Fruit fly (Drosophila melanogaster) whole organism, embryonic: ENCODE measurements around the gene CG43954.
A peak's percentile ranks its signal among the peaks of the same experiment; 100 is the strongest.

Experiments
- ATbp ChIP-seq: fragments of 200-800 bp; sonication (Bioruptor generic); optimal IDR thresholded peaks from 2 replicates; lab custom pipeline; 2017; ENCODE audit warnings: missing biosample characterization, mild to moderate bottlenecking, missing genetic modification characterization, missing genetic modification reagents
- Bgb ChIP-seq: fragments of 200-800 bp; sonication (Bioruptor generic); IDR thresholded peaks from 2 replicates; pipeline ENCODE4 v1.3.6; 2022; ENCODE audit warnings: missing biosample characterization, missing genetic modification characterization; ENCODE audit not compliant: partially characterized antibody
- CG10654 ChIP-seq: fragments of 200-800 bp; sonication (Bioruptor generic); optimal IDR thresholded peaks from 2 replicates; lab custom pipeline; 2016; ENCODE audit warnings: missing biosample characterization, missing genetic modification characterization
- CG11723 ChIP-seq: fragments of 200-800 bp; sonication (Bioruptor generic); optimal IDR thresholded peaks from 2 replicates; lab custom pipeline; 2017; ENCODE audit warnings: missing biosample characterization, mild to moderate bottlenecking, missing genetic modification characterization
- CG12219 ChIP-seq: fragments of 200-800 bp; sonication (Bioruptor generic); optimal IDR thresholded peaks from 3 replicates; lab custom pipeline; 2018; ENCODE audit warnings: missing biosample characterization, mild to moderate bottlenecking, missing genetic modification characterization
- CG12942 ChIP-seq: fragments of 200-800 bp; sonication (Bioruptor generic); optimal IDR thresholded peaks from 3 replicates; lab custom pipeline; 2016; ENCODE audit warnings: missing biosample characterization, missing genetic modification characterization
- CG17186 ChIP-seq: fragments of 200-800 bp; sonication (Bioruptor generic); optimal IDR thresholded peaks from 3 replicates; lab custom pipeline; 2017; ENCODE audit warnings: missing biosample characterization, missing genetic modification reagents, missing genetic modification characterization
- CG18262 ChIP-seq: fragments of 200-800 bp; optimal IDR thresholded peaks from 3 replicates; lab custom pipeline; 2019; ENCODE audit warnings: missing biosample characterization, mild to moderate bottlenecking, missing genetic modification characterization, moderate library complexity
- CG18599 ChIP-seq: fragments of 200-800 bp; sonication (Bioruptor generic); optimal IDR thresholded peaks from 3 replicates; lab custom pipeline; 2017; ENCODE audit warnings: missing biosample characterization, missing genetic modification characterization, mild to moderate bottlenecking, moderate library complexity, missing genetic modification reagents
- CG2120 ChIP-seq: fragments of 200-800 bp; sonication (Bioruptor generic); optimal IDR thresholded peaks from 3 replicates; lab custom pipeline; 2016; ENCODE audit warnings: missing biosample characterization, missing genetic modification characterization
- CG2199 ChIP-seq: fragments of 200-800 bp; sonication (Bioruptor generic); IDR thresholded peaks from 3 replicates; pipeline ENCODE4 v1.3.6; 2022; ENCODE audit warnings: missing biosample characterization, missing genetic modification characterization
- CG3726 ChIP-seq: fragments of 200-800 bp; sonication (Bioruptor generic); IDR thresholded peaks from 3 replicates; pipeline ENCODE4, ENCODE4 v1.3.6; 2022; ENCODE audit warnings: missing biosample characterization, missing genetic modification characterization
- CG3847 ChIP-seq: fragments of 200-800 bp; sonication (Bioruptor generic); IDR thresholded peaks from 2 replicates; pipeline ENCODE4 v1.3.6; 2022; ENCODE audit warnings: missing biosample characterization, missing genetic modification characterization
- CG3995 ChIP-seq: fragments of 200-800 bp; sonication (Bioruptor generic); optimal IDR thresholded peaks from 3 replicates; lab custom pipeline; 2016; ENCODE audit warnings: missing biosample characterization, missing genetic modification characterization
- CG4282 ChIP-seq: fragments of 200-800 bp; sonication (Bioruptor generic); optimal IDR thresholded peaks from 2 replicates; lab custom pipeline; 2016; ENCODE audit warnings: missing biosample characterization, missing genetic modification characterization
- CG4424 ChIP-seq: fragments of 200-800 bp; sonication (Bioruptor generic); optimal IDR thresholded peaks from 3 replicates; lab custom pipeline; 2016; ENCODE audit warnings: missing biosample characterization, missing genetic modification characterization
- CG5180 ChIP-seq: fragments of 200-800 bp; sonication (Bioruptor generic); optimal IDR thresholded peaks from 3 replicates; lab custom pipeline; 2017; ENCODE audit warnings: missing biosample characterization, missing genetic modification characterization, mild to moderate bottlenecking, moderate library complexity, missing genetic modification reagents
- CG7556 ChIP-seq: fragments of 200-800 bp; sonication (Bioruptor generic); optimal IDR thresholded peaks from 2 replicates; lab custom pipeline; 2017; ENCODE audit warnings: missing biosample characterization, mild to moderate bottlenecking, missing genetic modification characterization
- CG7786 ChIP-seq: fragments of 200-800 bp; sonication (Bioruptor generic); optimal IDR thresholded peaks from 2 replicates; lab custom pipeline; 2016; ENCODE audit warnings: missing biosample characterization, missing genetic modification characterization
- CG7963 ChIP-seq: fragments of 200-800 bp; sonication (Bioruptor generic); IDR thresholded peaks from 3 replicates; pipeline ENCODE4 v1.3.6; 2022; ENCODE audit warnings: missing biosample characterization, missing genetic modification characterization; ENCODE audit not compliant: partially characterized antibody
- CG8359 ChIP-seq: fragments of 200-800 bp; sonication (Bioruptor generic); optimal IDR thresholded peaks from 2 replicates; lab custom pipeline; 2017; ENCODE audit warnings: missing biosample characterization, mild to moderate bottlenecking, missing genetic modification characterization, borderline replicate concordance
- CG8388 ChIP-seq: fragments of 200-800 bp; sonication (Bioruptor generic); optimal IDR thresholded peaks from 2 replicates; lab custom pipeline; 2019; ENCODE audit warnings: missing biosample characterization, mild to moderate bottlenecking, missing genetic modification characterization, moderate library complexity
- Dip3 ChIP-seq: fragments of 200-800 bp; sonication (Bioruptor generic); optimal IDR thresholded peaks from 3 replicates; lab custom pipeline; 2016; ENCODE audit warnings: missing biosample characterization, missing genetic modification characterization
- Doc2 ChIP-seq: fragments of 200-800 bp; sonication (Bioruptor generic); IDR thresholded peaks from 2 replicates; pipeline ENCODE4 v1.3.6; 2022; ENCODE audit warnings: missing biosample characterization, missing genetic modification characterization
- Ets97D ChIP-seq: fragments of 200-800 bp; sonication (Bioruptor generic); optimal IDR thresholded peaks from 3 replicates; lab custom pipeline; 2016; ENCODE audit warnings: missing biosample characterization, missing genetic modification characterization
- Hmr ChIP-seq: fragments of 200-800 bp; sonication (Bioruptor generic); optimal IDR thresholded peaks from 3 replicates; lab custom pipeline; 2017; ENCODE audit warnings: mild to moderate bottlenecking, missing biosample characterization, missing genetic modification reagents, missing genetic modification characterization
- Jarid2 ChIP-seq: fragments of 200-800 bp; sonication (Bioruptor generic); optimal IDR thresholded peaks from 3 replicates; lab custom pipeline; 2017; ENCODE audit warnings: mild to moderate bottlenecking, missing biosample characterization, missing genetic modification reagents, missing genetic modification characterization
- Kr ChIP-seq: fragments of 200-800 bp; sonication (Bioruptor generic); optimal IDR thresholded peaks from 2 replicates; lab custom pipeline; 2017; ENCODE audit warnings: missing biosample characterization, mild to moderate bottlenecking, missing genetic modification characterization
- MTF-1 ChIP-seq: fragments of 200-800 bp; sonication (Bioruptor generic); optimal IDR thresholded peaks from 2 replicates; lab custom pipeline; 2018; ENCODE audit warnings: missing biosample characterization, mild to moderate bottlenecking, missing genetic modification characterization, borderline replicate concordance
- NFAT ChIP-seq: fragments of 200-800 bp; sonication (Bioruptor generic); IDR thresholded peaks from 2 replicates; pipeline ENCODE4 v1.3.6; 2022; ENCODE audit warnings: missing biosample characterization, missing genetic modification characterization
- Nf-YA ChIP-seq: fragments of 200-800 bp; sonication (Bioruptor generic); IDR thresholded peaks from 2 replicates; pipeline ENCODE4 v1.3.6; 2022; ENCODE audit warnings: missing biosample characterization, missing genetic modification characterization
- Spps ChIP-seq: fragments of 200-800 bp; sonication (Bioruptor generic); optimal IDR thresholded peaks from 2 replicates; lab custom pipeline; 2018; ENCODE audit warnings: missing biosample characterization, mild to moderate bottlenecking, missing genetic modification characterization
- Ssrp ChIP-seq: fragments of 200-800 bp; sonication (Bioruptor generic); optimal IDR thresholded peaks from 2 replicates; lab custom pipeline; 2018; ENCODE audit warnings: missing biosample characterization, mild to moderate bottlenecking, missing genetic modification characterization, moderate library complexity
- YL-1 ChIP-seq: fragments of 200-800 bp; sonication (Bioruptor generic); optimal IDR thresholded peaks from 3 replicates; lab custom pipeline; 2017; ENCODE audit warnings: missing biosample characterization, mild to moderate bottlenecking, missing genetic modification characterization
- ara ChIP-seq: fragments of 200-800 bp; sonication (Bioruptor generic); IDR thresholded peaks from 2 replicates; pipeline ENCODE4 v1.3.6; 2022; ENCODE audit warnings: missing biosample characterization, missing genetic modification characterization
- bsh ChIP-seq, 2 experiments: fragments of 200-800 bp; sonication (Bioruptor generic); optimal IDR thresholded peaks; 2 replicates each; lab custom pipeline; 2017 to 2018; ENCODE audit warnings: mild to moderate bottlenecking in 2 of 2, missing biosample characterization in 2 of 2, missing genetic modification characterization in 2 of 2, moderate library complexity in 1 of 2
- cas ChIP-seq: fragments of 200-800 bp; sonication (Bioruptor generic); IDR thresholded peaks from 2 replicates; pipeline ENCODE4 v1.3.6; 2022; ENCODE audit warnings: missing biosample characterization, missing genetic modification characterization
- en ChIP-seq: fragments of 200-800 bp; sonication (Bioruptor generic); optimal IDR thresholded peaks from 2 replicates; lab custom pipeline; 2016; ENCODE audit warnings: missing biosample characterization, missing genetic modification characterization
- fd64A ChIP-seq: fragments of 200-800 bp; sonication (Bioruptor generic); optimal IDR thresholded peaks from 3 replicates; lab custom pipeline; 2018; ENCODE audit warnings: missing biosample characterization, mild to moderate bottlenecking, missing genetic modification characterization
- gce ChIP-seq: fragments of 200-800 bp; sonication (Bioruptor generic); IDR thresholded peaks from 3 replicates; pipeline ENCODE4 v1.3.6; 2022; ENCODE audit warnings: missing biosample characterization, missing genetic modification characterization
- hb ChIP-seq: fragments of 200-800 bp; sonication (Bioruptor generic); IDR thresholded peaks from 3 replicates; pipeline ENCODE4 v1.3.6; 2022; ENCODE audit warnings: missing biosample characterization, missing genetic modification characterization; ENCODE audit not compliant: partially characterized antibody
- lmd ChIP-seq: fragments of 200-800 bp; sonication (Bioruptor generic); IDR thresholded peaks from 2 replicates; pipeline ENCODE4 v1.3.6; 2022; ENCODE audit warnings: missing biosample characterization, missing genetic modification characterization
- mld ChIP-seq: fragments of 200-800 bp; sonication (Bioruptor generic); IDR thresholded peaks from 3 replicates; pipeline ENCODE4 v1.3.6; 2022; ENCODE audit warnings: missing biosample characterization, missing genetic modification characterization; ENCODE audit not compliant: partially characterized antibody
- nerfin-1 ChIP-seq: fragments of 200-800 bp; sonication (Bioruptor generic); optimal IDR thresholded peaks from 3 replicates; lab custom pipeline; 2019; ENCODE audit warnings: missing biosample characterization, mild to moderate bottlenecking, missing genetic modification characterization, moderate library complexity
- peb ChIP-seq: fragments of 200-800 bp; sonication (Bioruptor generic); IDR thresholded peaks from 2 replicates; pipeline ENCODE4 v1.3.6; 2022; ENCODE audit warnings: missing biosample characterization, missing genetic modification characterization
- schlank ChIP-seq: fragments of 200-800 bp; sonication (Bioruptor generic); optimal IDR thresholded peaks from 2 replicates; lab custom pipeline; 2018; ENCODE audit warnings: missing biosample characterization, mild to moderate bottlenecking, missing genetic modification characterization
- sens-2 ChIP-seq: fragments of 200-800 bp; sonication (Bioruptor generic); IDR thresholded peaks from 2 replicates; pipeline ENCODE4 v1.3.6; 2022; ENCODE audit warnings: missing biosample characterization, missing genetic modification characterization
- vfl ChIP-seq: fragments of 200-800 bp; sonication (Bioruptor generic); optimal IDR thresholded peaks from 2 replicates; lab custom pipeline; 2016; ENCODE audit warnings: missing biosample characterization, missing genetic modification characterization
- vvl ChIP-seq: fragments of 200-800 bp; sonication (Bioruptor generic); IDR thresholded peaks from 2 replicates; pipeline ENCODE4 v1.3.6; 2022; ENCODE audit warnings: missing biosample characterization, missing genetic modification characterization

CG43954 gene

DNA sequence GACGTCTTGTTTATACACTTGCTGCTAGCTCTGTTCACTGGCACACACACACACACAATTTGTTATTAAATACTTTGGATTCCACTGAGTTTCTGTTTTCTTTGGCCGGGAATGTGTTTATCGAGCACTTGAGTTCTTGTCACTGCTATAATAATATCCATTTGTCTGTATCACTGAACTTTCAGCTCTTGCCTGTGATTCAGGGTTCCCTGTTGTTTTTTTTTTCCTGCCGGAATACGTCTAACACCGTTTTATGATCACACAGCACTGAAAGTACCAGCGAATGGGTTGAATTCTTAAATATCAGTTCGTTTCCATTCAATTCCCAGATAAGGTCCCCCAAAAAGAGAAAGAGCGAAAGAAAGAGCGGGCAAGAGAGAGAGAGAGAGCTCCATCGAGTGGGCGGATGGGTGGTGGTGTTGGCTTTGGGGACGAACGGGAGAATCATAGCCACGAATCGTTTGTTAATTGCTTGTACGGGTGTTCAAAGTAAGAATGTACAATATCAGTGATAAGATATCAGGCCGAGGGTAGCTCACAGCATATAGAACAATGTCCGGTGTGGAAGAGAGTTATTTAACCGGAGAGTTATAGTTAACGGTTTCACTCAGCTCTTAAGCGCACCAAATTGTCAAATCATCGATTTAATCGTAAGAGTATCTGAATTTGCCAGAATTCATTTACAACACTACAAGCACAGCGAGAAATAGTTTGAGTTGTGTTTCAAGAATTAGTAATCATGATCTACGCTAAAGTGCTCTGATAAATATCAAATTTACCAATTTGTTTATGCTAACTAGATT lies 43.6 kb downstream of the CG43954 start, which contains the start of gene Galphaf (continued):
- TF ChIP-seq fd64A (GFP tag; lab: Kevin White, UChicago) = peak; percentile 24
- TF ChIP-seq schlank = peak; percentile 5
- TF ChIP-seq CG3726 = no peak
- peak; percentile 37 for TF ChIP-seq CG5180 (GFP tag; lab: Kevin White, UChicago)
- peak; percentile 72; the same call in 2 of the 3 replicates for TF ChIP-seq CG2199 (GFP tag; lab: Robert Waterston, UW)
- TF ChIP-seq CG8388 (GFP tag; lab: Kevin White, UChicago) = no peak
- no peak for TF ChIP-seq lmd
- no peak for TF ChIP-seq CG11723 (GFP tag; lab: Kevin White, UChicago)
- no peak for TF ChIP-seq ATbp (GFP tag; lab: Kevin White, UChicago)
- no peak for TF ChIP-seq MTF-1 (GFP tag; lab: Kevin White, UChicago)
- no peak for TF ChIP-seq nerfin-1 (tag; lab: Kevin White, UChicago)
- TF ChIP-seq CG2120 (GFP tag; lab: Kevin White, UChicago) = peak; percentile 14
- no peak for TF ChIP-seq CG10654 (GFP tag; lab: Kevin White, UChicago)
- no peak for TF ChIP-seq Ssrp (tag; lab: Kevin White, UChicago)
- TF ChIP-seq Hmr (GFP tag; lab: Kevin White, UChicago) = peak; percentile 3
- no peak for TF ChIP-seq gce (GFP tag; lab: Robert Waterston, UW)
- no peak for TF ChIP-seq Bgb (GFP tag; lab: Robert Waterston, UW)
- TF ChIP-seq Ets97D (GFP tag; lab: Kevin White, UChicago) = no peak
- TF ChIP-seq CG7786 (GFP tag; lab: Kevin White, UChicago) = no peak
- no peak for TF ChIP-seq cas (GFP tag; lab: Robert Waterston, UW)
- peak; percentile 2 for TF ChIP-seq CG18599 (GFP tag; lab: Kevin White, UChicago)
- no peak for TF ChIP-seq Kr (GFP tag; lab: Kevin White, UChicago)
- no peak for TF ChIP-seq CG7963 (GFP tag; lab: Robert Waterston, UW)
- TF ChIP-seq ara (GFP tag; lab: Robert Waterston, UW) = no peak
- no peak for TF ChIP-seq CG8359
- no peak for TF ChIP-seq CG4424 (GFP tag; lab: Kevin White, UChicago)
- no peak for TF ChIP-seq mld
- no peak for TF ChIP-seq vvl (GFP tag; lab: Robert Waterston, UW)
- TF ChIP-seq CG18262 (tag; lab: Kevin White, UChicago) = no peak
- TF ChIP-seq YL-1 (GFP tag; lab: Kevin White, UChicago) = no peak
- TF ChIP-seq en = no peak
- no peak for TF ChIP-seq CG12219
- TF ChIP-seq Spps (tag; lab: Kevin White, UChicago) = no peak
- TF ChIP-seq CG12942 (GFP tag; lab: Kevin White, UChicago) = no peak
- TF ChIP-seq NFAT (GFP tag; lab: Robert Waterston, UW) = no peak
- TF ChIP-seq CG17186 (GFP tag; lab: Kevin White, UChicago) = no peak
- TF ChIP-seq vfl = no peak
- TF ChIP-seq bsh (GFP tag; optimal IDR thresholded peaks at IDR 0.05; lab: Kevin White, UChicago) = no peak
- TF ChIP-seq sens-2 (GFP tag; lab: Robert Waterston, UW) = no peak
- no peak for TF ChIP-seq peb
- no peak for TF ChIP-seq CG4282 (GFP tag; lab: Kevin White, UChicago)
- TF ChIP-seq CG3847 (GFP tag; lab: Robert Waterston, UW) = no peak
- no peak for TF ChIP-seq Dip3 (GFP tag; lab: Kevin White, UChicago)
- TF ChIP-seq CG3995 = peak; percentile 49
- TF ChIP-seq Nf-YA (GFP tag; lab: Robert Waterston, UW) = no peak
- TF ChIP-seq hb = no peak
- peak; percentile 77 for TF ChIP-seq Jarid2 (GFP tag; lab: Kevin White, UChicago)
- TF ChIP-seq CG7556 (GFP tag; lab: Kevin White, UChicago) = no peak
- TF ChIP-seq Doc2 (GFP tag; lab: Robert Waterston, UW) = no peak
